Fruit fly (Drosophila melanogaster): Measurements from ENCODE around the gene Aos1.

Gene Aos1

DNA sequence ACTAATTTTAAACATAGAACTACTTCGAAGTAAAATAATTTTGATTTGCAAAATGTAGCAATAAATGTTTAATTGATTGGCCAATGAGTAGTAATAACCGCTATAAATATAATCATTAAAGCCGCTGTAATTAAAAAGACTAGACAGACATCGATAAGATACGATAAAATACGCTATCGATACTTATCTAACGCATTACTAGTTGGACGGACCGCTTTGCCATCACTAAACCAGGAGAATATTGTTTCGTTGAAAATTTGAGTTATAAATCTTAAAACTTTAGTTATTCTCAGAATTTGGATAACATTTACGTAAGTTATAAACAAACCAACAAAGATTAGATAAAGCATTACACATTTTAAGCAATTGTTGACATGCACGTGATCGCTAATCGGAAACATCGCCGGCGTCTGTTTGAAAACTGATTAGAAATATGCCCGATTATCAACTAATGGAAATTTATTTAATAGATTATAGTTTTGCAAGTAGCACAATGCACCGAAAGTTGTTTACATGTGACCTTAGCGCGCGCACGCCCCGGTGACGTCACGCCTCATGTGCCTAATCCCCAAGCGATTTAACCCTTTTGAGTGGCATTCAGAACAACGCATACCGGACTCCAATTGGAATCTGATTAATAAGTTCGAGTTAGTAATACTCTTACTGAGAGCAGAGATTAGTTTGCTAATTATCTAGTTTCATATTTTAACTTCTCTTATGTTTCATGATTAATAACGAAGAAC is 6.0 kb upstream of the Aos1 start, which contains the start of gene Desat1 (continued):
- no peak for TF ChIP-seq az2 (GFP tag; optimal IDR thresholded peaks at IDR 0.05)
- no peak for TF ChIP-seq CG14014 (GFP tag; IDR thresholded peaks at IDR 0.05)
- no peak for TF ChIP-seq ind (GFP tag; optimal IDR thresholded peaks at IDR 0.05)
- peak; percentile 60 for TF ChIP-seq row (GFP tag; IDR thresholded peaks at IDR 0.05)
- TF ChIP-seq bab2 (GFP tag; optimal IDR thresholded peaks at IDR 0.05): no peak
- TF ChIP-seq CG1233 (GFP tag; optimal IDR thresholded peaks at IDR 0.05): no peak
- peak; percentile 14 for TF ChIP-seq CG6765 (GFP tag; optimal IDR thresholded peaks at IDR 0.05)
- TF ChIP-seq CG7745 (tag; optimal IDR thresholded peaks at IDR 0.05): no peak
- TF ChIP-seq CG12744 (GFP tag; optimal IDR thresholded peaks at IDR 0.05): no peak
- TF ChIP-seq HLH3B (GFP tag; IDR thresholded peaks at IDR 0.05): no peak
- TF ChIP-seq danr (GFP tag; IDR thresholded peaks at IDR 0.05): no peak
- no peak for TF ChIP-seq crp (GFP tag; optimal IDR thresholded peaks at IDR 0.05)
- TF ChIP-seq gro (GFP tag; optimal IDR thresholded peaks at IDR 0.05): peak; percentile 6
- no peak for TF ChIP-seq Xbp1 (GFP tag; optimal IDR thresholded peaks at IDR 0.05)
- peak; percentile 32 for TF ChIP-seq CG30020 (tag; optimal IDR thresholded peaks at IDR 0.05)
- peak; percentile 63 for TF ChIP-seq pzg (GFP tag; optimal IDR thresholded peaks at IDR 0.05)
- no peak for TF ChIP-seq run (tag; optimal IDR thresholded peaks at IDR 0.05)
- no peak for TF ChIP-seq CG8944 (GFP tag; optimal IDR thresholded peaks at IDR 0.05)
- no peak for TF ChIP-seq Rfx (GFP tag; IDR thresholded peaks at IDR 0.05)
- TF ChIP-seq Oaz (GFP tag; IDR thresholded peaks at IDR 0.05): no peak
- no peak for TF ChIP-seq GATAe (GFP tag; conservative IDR thresholded peaks at IDR 0.05)
- TF ChIP-seq CG33213 (GFP tag; optimal IDR thresholded peaks at IDR 0.05): no peak
- no peak for TF ChIP-seq Lpt (GFP tag; optimal IDR thresholded peaks at IDR 0.05)
- TF ChIP-seq CoRest (tag; optimal IDR thresholded peaks at IDR 0.05): no peak
- TF ChIP-seq corto (GFP tag; optimal IDR thresholded peaks at IDR 0.05): no peak
- peak; percentile 55 for TF ChIP-seq Sry-β (GFP tag; optimal IDR thresholded peaks at IDR 0.05)
- TF ChIP-seq CG4854 (GFP tag; optimal IDR thresholded peaks at IDR 0.05): no peak
- TF ChIP-seq CG7556 (GFP tag; optimal IDR thresholded peaks at IDR 0.05): no peak
- TF ChIP-seq emc (GFP tag; optimal IDR thresholded peaks at IDR 0.05): no peak
- TF ChIP-seq insv (GFP tag; optimal IDR thresholded peaks at IDR 0.05): peak; percentile 86 to 97
- TF ChIP-seq CG18764 (GFP tag; optimal IDR thresholded peaks at IDR 0.05): no peak
- peak; percentile 34 for TF ChIP-seq gfzf (GFP tag; optimal IDR thresholded peaks at IDR 0.05)
- no peak for TF ChIP-seq Jarid2 (GFP tag; optimal IDR thresholded peaks at IDR 0.05)
- no peak for TF ChIP-seq Lim3 (GFP tag; IDR thresholded peaks at IDR 0.05)
- no peak for TF ChIP-seq Poxn (GFP tag; IDR thresholded peaks at IDR 0.05)
- TF ChIP-seq CG8924 (tag; optimal IDR thresholded peaks at IDR 0.05): peak; percentile 34
- TF ChIP-seq CG9932 (GFP tag; IDR thresholded peaks at IDR 0.05): peak; percentile 20; the same call in 1 of the 2 replicates
- no peak for TF ChIP-seq CG11560 (tag; IDR thresholded peaks at IDR 0.05)
- TF ChIP-seq Ada2b (GFP tag; IDR thresholded peaks at IDR 0.05): no peak
- TF ChIP-seq CG18599 (GFP tag; optimal IDR thresholded peaks at IDR 0.05): no peak
- TF ChIP-seq CG9215 (GFP tag; IDR thresholded peaks at IDR 0.05): no peak
- TF ChIP-seq CG14965 (GFP tag; optimal IDR thresholded peaks at IDR 0.05; ENCODE audit: borderline replicate concordance): no peak
- peak; percentile 59 for TF ChIP-seq CG14710 (tag; optimal IDR thresholded peaks at IDR 0.05)
- peak; percentile 96 for TF ChIP-seq bbx (GFP tag; IDR thresholded peaks at IDR 0.05; ENCODE audit: partially characterized antibody)
- TF ChIP-seq Abd-B (GFP tag; optimal IDR thresholded peaks at IDR 0.05): peak; percentile 41
- no peak for TF ChIP-seq sob (GFP tag; IDR thresholded peaks at IDR 0.05)
- peak; percentile 38 for TF ChIP-seq CG2712 (tag; optimal IDR thresholded peaks at IDR 0.05)
- TF ChIP-seq tup (GFP tag; optimal IDR thresholded peaks at IDR 0.05): no peak
- peak; percentile 93 for TF ChIP-seq sna (GFP tag; IDR thresholded peaks at IDR 0.05; ENCODE audit: partially characterized antibody)
- no peak for TF ChIP-seq bsh (GFP tag; optimal IDR thresholded peaks at IDR 0.05)
